Fruit fly (Drosophila melanogaster): ENCODE results near the gene Alg10.

Gene Alg10

DNA sequence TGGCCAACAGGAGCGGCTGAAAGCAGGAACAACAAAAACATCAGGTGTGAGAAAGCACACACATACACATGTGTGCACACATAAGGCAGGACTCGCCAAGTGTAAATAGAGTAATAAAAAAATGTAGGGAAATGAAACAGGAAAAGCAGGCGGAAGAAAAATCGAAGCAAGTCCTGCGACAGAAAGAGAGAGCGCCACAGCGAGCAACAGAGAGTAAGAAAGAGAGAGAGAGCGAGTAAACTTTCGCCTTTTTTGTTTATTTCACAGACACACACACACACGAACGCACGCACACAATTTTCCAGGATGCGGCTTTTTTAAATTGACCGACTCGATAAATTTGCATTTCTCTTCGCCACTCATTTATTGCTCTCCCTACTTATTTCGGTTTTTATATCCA lies 32.1 kb downstream of the Alg10 start (continued):
- TF ChIP-seq onecut (GFP tag; IDR thresholded peaks at IDR 0.05) (peak; percentile 64), CkIIα-i1 (GFP tag; IDR thresholded peaks at IDR 0.05) (no peak), Trl (optimal IDR thresholded peaks at IDR 0.05) (peak; percentile 27 to 68), Trl (GFP tag; optimal IDR thresholded peaks at IDR 0.05) (no peak), CG32532 (GFP tag; IDR thresholded peaks at IDR 0.05) (no peak), CG10274 (GFP tag; optimal IDR thresholded peaks at IDR 0.05) (no peak)

DNA sequence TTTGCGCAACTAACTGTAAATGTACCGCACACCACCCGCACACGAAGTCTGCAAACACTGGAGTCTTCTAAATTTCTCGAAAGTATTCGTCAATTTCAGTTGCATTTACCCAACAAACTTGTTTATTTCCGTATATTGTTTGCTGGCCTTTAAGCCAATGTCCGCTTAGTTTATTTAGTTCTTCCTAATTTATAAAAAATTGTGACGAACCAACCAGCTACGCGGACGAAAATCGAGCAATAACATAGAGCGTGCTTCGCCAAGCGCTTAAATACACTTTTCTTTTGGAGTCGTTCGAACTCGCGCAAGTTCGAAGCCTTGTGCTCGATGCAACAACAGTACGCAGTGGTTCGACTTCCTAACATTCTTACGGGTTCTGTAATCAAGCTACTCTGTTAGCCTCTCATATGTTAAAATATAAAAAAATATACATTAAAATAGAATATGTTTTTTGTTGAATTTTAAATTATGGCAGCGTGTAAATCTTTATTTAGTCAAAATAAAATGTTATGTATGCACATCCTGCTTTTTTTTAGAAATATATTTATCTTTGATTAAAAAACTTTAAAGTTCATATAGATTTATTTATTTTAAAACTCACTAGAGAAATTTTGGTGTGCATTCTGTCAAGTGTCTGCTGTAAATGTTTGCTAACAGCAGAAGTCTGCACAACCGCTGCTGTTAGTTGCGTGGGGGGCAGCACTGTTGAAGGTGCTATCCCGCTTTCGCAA lies 32.7 kb downstream of the Alg10 start, which contains the start of gene GlcAT-P:
Gene GlcAT-P (minus strand): TSS at position 246 of the 731 bp plus-strand sequence.
- TF ChIP-seq CG12104 (GFP tag; optimal IDR thresholded peaks at IDR 0.05), result peak; percentile 51
- no peak for TF ChIP-seq grn (GFP tag; optimal IDR thresholded peaks at IDR 0.05)
- peak; percentile 85 for TF ChIP-seq vvl (GFP tag; IDR thresholded peaks at IDR 0.05)
- TF ChIP-seq CG10267 (tag; optimal IDR thresholded peaks at IDR 0.05), result peak; percentile 70
- TF ChIP-seq trem (tag; optimal IDR thresholded peaks at IDR 0.05), result peak; percentile 38
- peak; percentile 84 for TF ChIP-seq CoRest (tag; optimal IDR thresholded peaks at IDR 0.05)
- TF ChIP-seq corto (GFP tag; optimal IDR thresholded peaks at IDR 0.05), result no peak
- peak; percentile 79 for TF ChIP-seq dmrt11E (tag; optimal IDR thresholded peaks at IDR 0.05)
- no peak for TF ChIP-seq CrebB (tag; optimal IDR thresholded peaks at IDR 0.05)
- peak; percentile 9 for TF ChIP-seq Hsf (GFP tag; optimal IDR thresholded peaks at IDR 0.05)
- TF ChIP-seq CG1603 (tag; optimal IDR thresholded peaks at IDR 0.05), result no peak
- TF ChIP-seq CG2678 (tag; optimal IDR thresholded peaks at IDR 0.05), result peak; percentile 88
- TF ChIP-seq scrt (GFP tag; optimal IDR thresholded peaks at IDR 0.05), result peak; percentile 29
- no peak for TF ChIP-seq onecut (GFP tag; IDR thresholded peaks at IDR 0.05)
- TF ChIP-seq CG6175 (GFP tag; IDR thresholded peaks at IDR 0.05), result no peak
- no peak for TF ChIP-seq CG5953 (GFP tag; IDR thresholded peaks at IDR 0.05)
- TF ChIP-seq NK7.1 (GFP tag; optimal IDR thresholded peaks at IDR 0.05), result no peak
- TF ChIP-seq CG16779 (GFP tag; IDR thresholded peaks at IDR 0.05), result no peak
- TF ChIP-seq mam (GFP tag; optimal IDR thresholded peaks at IDR 0.05), result no peak
- TF ChIP-seq Fer2 (tag; optimal IDR thresholded peaks at IDR 0.05), result no peak
- TF ChIP-seq CG14014 (GFP tag; IDR thresholded peaks at IDR 0.05), result peak; percentile 76
- peak; percentile 71; the same call in 2 of the 3 replicates for TF ChIP-seq dysf (GFP tag; IDR thresholded peaks at IDR 0.05)
- TF ChIP-seq bsh (GFP tag; optimal IDR thresholded peaks at IDR 0.05), result peak in 1 of 2 experiments; percentile 78
- no peak for TF ChIP-seq sens-2 (GFP tag; IDR thresholded peaks at IDR 0.05)
- no peak for TF ChIP-seq CG11247 (GFP tag; IDR thresholded peaks at IDR 0.05)
- no peak for TF ChIP-seq CG6254 (GFP tag; optimal IDR thresholded peaks at IDR 0.05)
- TF ChIP-seq Sox102F (GFP tag; optimal IDR thresholded peaks at IDR 0.05), result peak; percentile 81
- peak; percentile 48 for TF ChIP-seq CG1602 (GFP tag; optimal IDR thresholded peaks at IDR 0.05)
- TF ChIP-seq sd (tag; optimal IDR thresholded peaks at IDR 0.05), result peak; percentile 18
- no peak for TF ChIP-seq sna (GFP tag; IDR thresholded peaks at IDR 0.05; ENCODE audit: partially characterized antibody)
- no peak for TF ChIP-seq Lhr (GFP tag; optimal IDR thresholded peaks at IDR 0.05)
- TF ChIP-seq CG15479 (GFP tag; optimal IDR thresholded peaks at IDR 0.05), result peak; percentile 15
- TF ChIP-seq CG15269 (tag; optimal IDR thresholded peaks at IDR 0.05), result peak; percentile 85
- peak; percentile 83 for TF ChIP-seq slbo (GFP tag; IDR thresholded peaks at IDR 0.05)
- no peak for TF ChIP-seq CG10321 (GFP tag; IDR thresholded peaks at IDR 0.05)
- TF ChIP-seq CG18764 (GFP tag; optimal IDR thresholded peaks at IDR 0.05), result no peak
- TF ChIP-seq Ada2b (GFP tag; IDR thresholded peaks at IDR 0.05), result peak; percentile 65
- peak; percentile 75 for TF ChIP-seq D19A (tag; optimal IDR thresholded peaks at IDR 0.05)
- TF ChIP-seq aop (GFP tag; IDR thresholded peaks at IDR 0.05), result no peak
- TF ChIP-seq twi (tag; optimal IDR thresholded peaks at IDR 0.05), result peak; percentile 48
- peak; percentile 78 for TF ChIP-seq CG17328 (GFP tag; IDR thresholded peaks at IDR 0.05)
- TF ChIP-seq Hand (GFP tag; optimal IDR thresholded peaks at IDR 0.05), result peak; percentile 50
- no peak for TF ChIP-seq CG2875 (GFP tag; optimal IDR thresholded peaks at IDR 0.05)

Data from whole organism, embryonic.